Worm (Caenorhabditis elegans): ENCODE data around the gene sri-36.

DNA sequence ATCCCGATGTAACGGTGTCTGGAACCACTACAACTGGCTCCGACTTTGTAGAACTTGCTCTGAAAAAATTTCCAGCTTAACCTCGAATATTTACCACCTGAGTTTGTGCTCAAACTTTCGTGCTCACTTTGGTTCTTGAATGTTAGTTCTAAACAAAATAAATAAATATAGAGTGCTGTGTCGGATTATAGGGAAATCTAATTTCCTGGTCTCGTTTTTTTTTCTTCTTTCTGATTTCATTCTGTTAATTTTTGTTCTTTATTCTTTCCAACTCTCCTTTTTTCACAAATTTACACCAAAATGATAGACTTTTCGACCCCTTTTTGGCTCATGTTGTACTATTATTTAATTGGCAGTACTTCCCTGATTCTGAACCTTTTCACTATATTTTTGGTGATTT, 43.9 kb upstream of the sri-36 start, which contains the start of gene sri-37:
- TF ChIP-seq unc-62 (GFP tag; optimal IDR thresholded peaks at IDR 0.05) (no peak), nhr-12 (tag; optimal IDR thresholded peaks at IDR 0.05) (no peak), ztf-11 (tag; optimal IDR thresholded peaks at IDR 0.05) (no peak), mdl-1 (tag; optimal IDR thresholded peaks at IDR 0.05) (no peak), ceh-82 (tag; optimal IDR thresholded peaks at IDR 0.05) (no peak), ama-1 (optimal IDR thresholded peaks at IDR 0.05) (no peak), lin-11 (tag; optimal IDR thresholded peaks at IDR 0.05) (no peak)

All from whole organism, L2 larva.